Fruit fly (Drosophila melanogaster) whole organism, wandering third instar larva: Measurements from ENCODE around the gene nmo.

Experiments used
- Abd-B ChIP-seq: fragments of >200 bp; optimal IDR thresholded peaks from 2 replicates; lab custom pipeline; 2017; ENCODE audit warnings: missing biosample characterization, missing genetic modification characterization
- CG32264 ChIP-seq: fragments of 200-800 bp; sonication (Bioruptor generic); optimal IDR thresholded peaks from 2 replicates; lab custom pipeline; 2016; ENCODE audit warnings: missing biosample characterization, missing genetic modification characterization
- CG9705 ChIP-seq: fragments of 200-800 bp; sonication (Bioruptor generic); optimal IDR thresholded peaks from 2 replicates; lab custom pipeline; 2018; ENCODE audit warnings: missing biosample characterization, mild to moderate bottlenecking, missing genetic modification characterization
- Dfd ChIP-seq: fragments of >200 bp; optimal IDR thresholded peaks from 2 replicates; lab custom pipeline; 2017; ENCODE audit warnings: missing biosample characterization, missing genetic modification characterization
- Dif ChIP-seq: fragments of 200-275, 200-300 bp; sonication (Bioruptor generic); optimal IDR thresholded peaks from 2 replicates; lab custom pipeline; 2018; ENCODE audit warnings: missing biosample characterization, missing genetic modification characterization; ENCODE audit not compliant: partially characterized antibody
- GATAd ChIP-seq: sonication (Bioruptor generic); optimal IDR thresholded peaks from 2 replicates; lab custom pipeline; 2016; ENCODE audit warnings: missing biosample characterization, missing genetic modification characterization
- HLH106 ChIP-seq: fragments of 200-800 bp; optimal IDR thresholded peaks from 3 replicates; lab custom pipeline; 2019; ENCODE audit warnings: missing biosample characterization, mild to moderate bottlenecking, missing genetic modification characterization, moderate library complexity
- Hnf4 ChIP-seq: fragments of 200-800 bp; sonication (Bioruptor generic); optimal IDR thresholded peaks from 2 replicates; lab custom pipeline; 2016; ENCODE audit warnings: missing biosample characterization, mild to moderate bottlenecking, missing genetic modification characterization
- Hr78 ChIP-seq: fragments of >200 bp; optimal IDR thresholded peaks from 2 replicates; lab custom pipeline; 2017; ENCODE audit warnings: missing biosample characterization, missing genetic modification characterization
- Jra ChIP-seq: sonication (Bioruptor generic); optimal IDR thresholded peaks from 2 replicates; lab custom pipeline; 2016; ENCODE audit warnings: missing biosample characterization, missing genetic modification characterization
- Mio ChIP-seq: sonication (Bioruptor generic); optimal IDR thresholded peaks from 2 replicates; lab custom pipeline; 2016; ENCODE audit warnings: missing biosample characterization, missing genetic modification characterization
- Myc ChIP-seq: fragments of >200 bp; optimal IDR thresholded peaks from 2 replicates; lab custom pipeline; 2017
- N ChIP-seq: fragments of >200 bp; optimal IDR thresholded peaks from 2 replicates; lab custom pipeline; 2018; ENCODE audit warnings: missing biosample characterization, missing external identifiers, missing genetic modification characterization
- OdsH ChIP-seq: fragments of 200-800 bp; sonication (Bioruptor generic); optimal IDR thresholded peaks from 2 replicates; lab custom pipeline; 2016; ENCODE audit warnings: missing biosample characterization, mild to moderate bottlenecking, missing genetic modification characterization
- Rel ChIP-seq, 2 experiments: fragments of 200-800 bp; sonication (Bioruptor generic) in 1 of 2; optimal IDR thresholded peaks; 2 replicates in 1 of 2; 3 replicates in 1 of 2; lab custom pipeline; 2016 to 2019; ENCODE audit warnings: mild to moderate bottlenecking in 2 of 2, missing biosample characterization in 2 of 2, missing genetic modification characterization in 2 of 2, moderate library complexity in 1 of 2
- Sp1 ChIP-seq: fragments of 200-800 bp; sonication (Bioruptor generic); optimal IDR thresholded peaks from 3 replicates; lab custom pipeline; 2019; ENCODE audit warnings: missing biosample characterization, mild to moderate bottlenecking, missing genetic modification characterization, moderate library complexity
- Vsx2 ChIP-seq: fragments of 200-300, 225-300 bp; sonication (Bioruptor generic); optimal IDR thresholded peaks from 2 replicates; lab custom pipeline; 2018; ENCODE audit warnings: missing biosample characterization, missing genetic modification characterization; ENCODE audit not compliant: partially characterized antibody
- br ChIP-seq: fragments of 200-800 bp; sonication (Bioruptor generic); optimal IDR thresholded peaks from 2 replicates; lab custom pipeline; 2016; ENCODE audit warnings: missing biosample characterization, missing genetic modification characterization
- brk ChIP-seq: fragments of 200-800 bp; sonication (Bioruptor generic); optimal IDR thresholded peaks from 2 replicates; lab custom pipeline; 2016; ENCODE audit warnings: missing biosample characterization, mild to moderate bottlenecking, missing genetic modification characterization
- dl ChIP-seq, 2 experiments: fragments of 175-275, 200-275 bp in 1 of 2; fragments of 200-275 bp in 1 of 2; sonication (Bioruptor generic); optimal IDR thresholded peaks; lab custom pipeline; 2018; ENCODE audit warnings: mild to moderate bottlenecking in 2 of 2, missing biosample characterization in 2 of 2, missing genetic modification characterization in 2 of 2, moderate library complexity in 2 of 2; ENCODE audit not compliant: partially characterized antibody in 2 of 2, insufficient read depth in 1 of 2
- dmrt93B ChIP-seq: fragments of 200-800 bp; sonication (Bioruptor generic); optimal IDR thresholded peaks from 2 replicates; lab custom pipeline; 2018; ENCODE audit warnings: missing biosample characterization, mild to moderate bottlenecking, missing genetic modification characterization
- dsf ChIP-seq: sonication (Bioruptor generic); optimal IDR thresholded peaks from 2 replicates; lab custom pipeline; 2016; ENCODE audit warnings: missing biosample characterization, missing genetic modification characterization, borderline replicate concordance
- ey ChIP-seq: fragments of 200-800 bp; sonication (Bioruptor generic); optimal IDR thresholded peaks from 2 replicates; lab custom pipeline; 2016; ENCODE audit warnings: missing biosample characterization, missing genetic modification characterization
- foxo ChIP-seq, 2 experiments: fragments of 200-800 bp; sonication (Bioruptor generic); optimal IDR thresholded peaks; 2 replicates in 1 of 2; 3 replicates in 1 of 2; lab custom pipeline; 2016 to 2017; ENCODE audit warnings: missing biosample characterization in 2 of 2, missing genetic modification characterization in 2 of 2
- fru ChIP-seq: fragments of 200-800 bp; sonication (Bioruptor generic); optimal IDR thresholded peaks from 3 replicates; lab custom pipeline; 2016; ENCODE audit warnings: missing biosample characterization, mild to moderate bottlenecking, missing genetic modification characterization
- h ChIP-seq: fragments of 200-800 bp; sonication (Bioruptor generic); optimal IDR thresholded peaks from 3 replicates; lab custom pipeline; 2016; ENCODE audit warnings: missing biosample characterization, mild to moderate bottlenecking, missing genetic modification characterization
- jim ChIP-seq: fragments of 175-275, 200-325 bp; sonication (Bioruptor generic); optimal IDR thresholded peaks from 2 replicates; lab custom pipeline; 2016; ENCODE audit warnings: missing biosample characterization, mild to moderate bottlenecking, missing genetic modification characterization
- lola ChIP-seq: fragments of >200 bp; optimal IDR thresholded peaks from 2 replicates; lab custom pipeline; 2017; ENCODE audit warnings: missing biosample characterization, missing genetic modification characterization
- pan ChIP-seq: fragments of >200 bp; optimal IDR thresholded peaks from 2 replicates; lab custom pipeline; 2017
- psq ChIP-seq: fragments of 200-800 bp; sonication (Bioruptor generic); optimal IDR thresholded peaks from 3 replicates; lab custom pipeline; 2017; ENCODE audit warnings: missing biosample characterization, mild to moderate bottlenecking, missing genetic modification characterization, moderate library complexity
- rgr ChIP-seq: fragments of 200-800 bp; sonication (Bioruptor generic); optimal IDR thresholded peaks from 3 replicates; lab custom pipeline; 2016; ENCODE audit warnings: missing biosample characterization, mild to moderate bottlenecking, missing genetic modification characterization
- sage ChIP-seq: fragments of 200-800 bp; sonication (Bioruptor generic); optimal IDR thresholded peaks from 2 replicates; lab custom pipeline; 2016; ENCODE audit warnings: missing biosample characterization, mild to moderate bottlenecking, missing genetic modification characterization
- sv ChIP-seq: fragments of 200-800 bp; sonication (Bioruptor generic); optimal IDR thresholded peaks from 3 replicates; lab custom pipeline; 2016; ENCODE audit warnings: missing biosample characterization, missing genetic modification characterization
- tai ChIP-seq: sonication (Bioruptor generic); optimal IDR thresholded peaks from 2 replicates; lab custom pipeline; 2016; ENCODE audit warnings: missing biosample characterization, missing genetic modification characterization
- usp ChIP-seq: fragments of >200 bp; optimal IDR thresholded peaks from 2 replicates; lab custom pipeline; 2017; ENCODE audit warnings: missing biosample characterization, missing genetic modification characterization
- woc ChIP-seq: sonication (Bioruptor generic); optimal IDR thresholded peaks from 2 replicates; lab custom pipeline; 2016; ENCODE audit warnings: missing biosample characterization, mild to moderate bottlenecking, missing genetic modification characterization

nmo gene

DNA sequence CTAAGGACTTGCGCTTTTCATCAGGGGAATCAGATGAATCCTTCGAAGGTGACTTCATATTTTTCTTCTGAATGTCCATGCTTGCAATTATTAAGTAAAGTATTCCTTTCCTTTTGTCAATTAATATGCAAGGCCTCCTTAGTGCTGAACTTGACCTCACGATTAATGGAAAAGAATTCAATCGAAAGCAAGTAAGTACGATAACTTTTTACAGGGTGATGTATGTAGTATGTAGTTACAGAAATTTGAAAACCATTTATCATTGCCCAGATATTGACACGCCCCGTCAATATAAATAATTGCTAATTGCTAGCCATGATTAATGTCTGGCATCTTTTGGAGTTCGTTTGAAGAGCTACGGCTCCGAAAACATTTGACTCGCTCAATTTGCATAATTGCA lies 91.0 kb downstream of the nmo start, which contains the start of gene CG42591:
TSS of gene CG42591 (minus strand) at position 101 of the 400 bp plus-strand sequence.
- TF ChIP-seq lola (GFP tag; lab: Kevin White, UChicago), result no peak
- TF ChIP-seq Vsx2, result no peak
- TF ChIP-seq dsf, result no peak
- no peak for TF ChIP-seq Abd-B (GFP tag; lab: Kevin White, UChicago)
- TF ChIP-seq Myc (lab: Kevin White, UChicago), result no peak
- TF ChIP-seq tai (GFP tag; lab: Kevin White, UChicago), result no peak
- no peak for TF ChIP-seq N (GFP tag; lab: Kevin White, UChicago)
- no peak for TF ChIP-seq pan (lab: Kevin White, UChicago)
- no peak for TF ChIP-seq Hnf4
- no peak for TF ChIP-seq Jra (GFP tag; lab: Kevin White, UChicago)
- no peak for TF ChIP-seq Dif (GFP tag; lab: Kevin White, UChicago)
- no peak for TF ChIP-seq Hr78 (GFP tag; lab: Kevin White, UChicago)
- no peak for TF ChIP-seq brk (GFP tag; lab: Kevin White, UChicago)
- TF ChIP-seq CG32264 (GFP tag; lab: Kevin White, UChicago), result no peak
- no peak for TF ChIP-seq h (GFP tag; lab: Kevin White, UChicago)

DNA sequence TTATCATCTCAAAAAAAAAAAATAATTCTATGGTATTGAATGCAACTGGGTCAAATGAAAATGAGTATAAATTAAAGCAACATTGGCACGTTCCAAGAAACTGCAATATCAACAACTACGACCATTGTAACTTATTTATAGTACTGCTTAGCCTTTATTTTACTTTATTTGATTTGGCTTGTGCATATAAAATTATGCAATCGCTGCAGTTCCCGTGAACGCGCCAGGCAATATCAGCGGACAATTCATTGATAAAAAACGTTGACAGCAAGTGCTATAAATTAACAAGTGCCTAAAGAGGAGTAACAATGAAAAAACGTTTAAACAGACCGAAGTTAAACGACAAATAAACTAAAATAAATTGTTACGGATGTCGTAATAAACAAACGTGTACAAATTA lies 92.3 kb downstream of the nmo start:
- TF ChIP-seq Hr78 (GFP tag; lab: Kevin White, UChicago), result no peak
- no peak for TF ChIP-seq Sp1 (GFP tag; lab: Kevin White, UChicago)
- no peak for TF ChIP-seq OdsH (GFP tag; lab: Kevin White, UChicago)
- no peak for TF ChIP-seq N (GFP tag; lab: Kevin White, UChicago)
- no peak for TF ChIP-seq sv (GFP tag; lab: Kevin White, UChicago)
- no peak for TF ChIP-seq dmrt93B (GFP tag; lab: Kevin White, UChicago)
- TF ChIP-seq ey, result no peak

DNA sequence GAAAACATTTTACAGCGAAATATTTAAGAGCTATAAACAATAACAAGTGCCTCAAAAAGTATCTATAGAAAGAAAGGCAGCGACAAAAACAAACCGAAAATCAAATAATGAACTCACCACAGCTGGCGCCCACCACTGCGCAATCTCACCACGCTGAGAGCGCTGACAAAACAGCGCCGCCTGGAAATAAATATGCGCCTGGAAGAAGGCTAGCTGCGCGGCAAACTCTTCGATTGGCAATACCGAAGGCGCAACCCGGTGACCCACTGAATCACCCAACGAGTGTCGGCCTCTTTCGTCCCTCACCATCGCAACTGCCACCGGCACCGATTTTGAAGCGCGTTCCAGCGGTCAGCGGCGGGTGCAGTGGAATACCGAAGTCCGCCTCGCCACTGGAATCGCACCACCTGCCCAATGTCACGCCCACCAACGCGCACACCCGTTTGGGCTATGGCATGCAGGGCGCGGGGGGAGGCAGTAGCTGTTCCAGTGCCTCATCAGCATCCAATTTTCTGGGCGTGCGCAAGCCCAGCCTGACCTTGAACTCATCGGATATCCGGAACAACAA lies 92.9 kb downstream of the nmo start:
- TF ChIP-seq h (GFP tag; lab: Kevin White, UChicago), result no peak
- TF ChIP-seq Myc (lab: Kevin White, UChicago), result peak; percentile 81
- TF ChIP-seq sage (GFP tag; lab: Kevin White, UChicago), result no peak
- TF ChIP-seq Dif (GFP tag; lab: Kevin White, UChicago), result no peak
- TF ChIP-seq N (GFP tag; lab: Kevin White, UChicago), result peak; percentile 53
- TF ChIP-seq psq (GFP tag; lab: Kevin White, UChicago), result no peak
- TF ChIP-seq tai (GFP tag; lab: Kevin White, UChicago), result no peak
- no peak for TF ChIP-seq Jra (GFP tag; lab: Kevin White, UChicago)
- TF ChIP-seq jim, result no peak
- TF ChIP-seq rgr (GFP tag; lab: Kevin White, UChicago), result no peak
- peak; percentile 57 for TF ChIP-seq Abd-B (GFP tag; lab: Kevin White, UChicago)

DNA sequence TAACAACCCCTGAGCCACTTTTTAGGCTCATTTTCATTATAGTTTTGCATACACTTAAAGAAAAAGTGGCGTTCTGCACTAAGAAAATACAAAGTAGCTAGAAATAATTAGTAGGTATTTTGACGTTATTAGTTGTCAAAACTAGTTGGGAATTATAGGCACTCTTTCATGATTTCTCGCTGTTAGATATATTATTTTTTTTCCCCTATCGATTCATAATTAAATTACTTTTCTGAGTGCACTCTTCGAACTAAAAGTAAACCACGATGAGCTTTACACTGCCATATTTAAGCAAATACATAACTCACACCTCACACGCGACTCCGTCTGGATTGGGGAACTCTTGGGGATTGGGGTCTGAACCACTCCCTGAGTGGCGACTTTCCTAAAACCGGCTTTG lies 93.9 kb downstream of the nmo start:
- TF ChIP-seq tai (GFP tag; lab: Kevin White, UChicago), result no peak
- no peak for TF ChIP-seq dl (GFP tag; optimal IDR thresholded peaks at IDR 0.05; lab: Kevin White, UChicago; ENCODE audit: insufficient read depth in 1 of 2, partially characterized antibody in 2 of 2)
- no peak for TF ChIP-seq CG32264 (GFP tag; lab: Kevin White, UChicago)
- TF ChIP-seq Hr78 (GFP tag; lab: Kevin White, UChicago), result no peak
- TF ChIP-seq brk (GFP tag; lab: Kevin White, UChicago), result no peak
- peak; percentile 29 for TF ChIP-seq br (GFP tag; lab: Kevin White, UChicago)
- TF ChIP-seq woc (GFP tag; lab: Kevin White, UChicago), result peak; percentile 28
- no peak for TF ChIP-seq Mio (GFP tag; lab: Kevin White, UChicago)
- TF ChIP-seq ey, result peak; percentile 46
- no peak for TF ChIP-seq usp (GFP tag; lab: Kevin White, UChicago)
- peak; percentile 1 for TF ChIP-seq CG9705 (GFP tag; lab: Kevin White, UChicago)
- TF ChIP-seq OdsH (GFP tag; lab: Kevin White, UChicago), result peak; percentile 59
- no peak for TF ChIP-seq GATAd (GFP tag; lab: Kevin White, UChicago)
- no peak for TF ChIP-seq pan (lab: Kevin White, UChicago)
- TF ChIP-seq dsf, result no peak
- TF ChIP-seq sage (GFP tag; lab: Kevin White, UChicago), result peak; percentile 7
- TF ChIP-seq lola (GFP tag; lab: Kevin White, UChicago), result no peak
- TF ChIP-seq foxo (GFP tag; optimal IDR thresholded peaks at IDR 0.05; lab: Kevin White, UChicago), result peak in 1 of 2 experiments; percentile 71
- peak; percentile 67 for TF ChIP-seq h (GFP tag; lab: Kevin White, UChicago)
- TF ChIP-seq Jra (GFP tag; lab: Kevin White, UChicago), result no peak
- no peak for TF ChIP-seq sv (GFP tag; lab: Kevin White, UChicago)
- TF ChIP-seq HLH106 (tag; lab: Kevin White, UChicago), result peak; percentile 62
- peak; percentile 21 for TF ChIP-seq Sp1 (GFP tag; lab: Kevin White, UChicago)
- peak; percentile 84 for TF ChIP-seq fru (GFP tag; lab: Kevin White, UChicago)
- no peak for TF ChIP-seq Rel (GFP tag; optimal IDR thresholded peaks at IDR 0.05; lab: Kevin White, UChicago)
- TF ChIP-seq Rel (tag; optimal IDR thresholded peaks at IDR 0.05; lab: Kevin White, UChicago), result no peak
- TF ChIP-seq psq (GFP tag; lab: Kevin White, UChicago), result peak; percentile 24
- TF ChIP-seq Dfd (GFP tag; lab: Kevin White, UChicago), result no peak
- peak; percentile 62 for TF ChIP-seq rgr (GFP tag; lab: Kevin White, UChicago)
- TF ChIP-seq Hnf4, result peak; percentile 44
- TF ChIP-seq Dif (GFP tag; lab: Kevin White, UChicago), result no peak
- no peak for TF ChIP-seq jim
- peak; percentile 34 for TF ChIP-seq dmrt93B (GFP tag; lab: Kevin White, UChicago)
